Fruit fly (Drosophila melanogaster): ENCODE data around the gene CG32706.
"Not testable (repeated sequence)": the region's sequence is repeated elsewhere in the genome, so short reads cannot be mapped to it uniquely, and the experiment has no call there.

Gene CG32706

dm6 chrX:9063425-9063824, 23.5 kb upstream of the CG32706 start:
- no peak for TF ChIP-seq CTCF (optimal IDR thresholded peaks at IDR 0.05)
- TF ChIP-seq CG8478 (optimal IDR thresholded peaks at IDR 0.05): no peak

- TF ChIP-seq CTCF (optimal IDR thresholded peaks at IDR 0.05): no peak
- TF ChIP-seq CG8478 (optimal IDR thresholded peaks at IDR 0.05): no peak
Observed at dm6 chrX:9064029-9064428, 22.9 kb upstream of the CG32706 start.

dm6 chrX:9066802-9067489, 20.0 kb upstream of the CG32706 start:
- TF ChIP-seq CG8478 (optimal IDR thresholded peaks at IDR 0.05) (no peak), CTCF (optimal IDR thresholded peaks at IDR 0.05) (no peak)

dm6 chrX:9067754-9068477, 19.0 kb upstream of the CG32706 start, which contains the start of gene CG15365:
Gene CG15365, minus strand, starts transcription at chrX:9067983.
- TF ChIP-seq CG8478 (optimal IDR thresholded peaks at IDR 0.05): no peak
- no peak for TF ChIP-seq CTCF (optimal IDR thresholded peaks at IDR 0.05)

dm6 chrX:9068822-9069221, 18.1 kb upstream of the CG32706 start:
- TF ChIP-seq CTCF (optimal IDR thresholded peaks at IDR 0.05) (no peak), CG8478 (optimal IDR thresholded peaks at IDR 0.05) (no peak)

- no peak for TF ChIP-seq CG8478 (optimal IDR thresholded peaks at IDR 0.05)
- no peak for TF ChIP-seq CTCF (optimal IDR thresholded peaks at IDR 0.05)
Observed at dm6 chrX:9071308-9071707, 15.6 kb upstream of the CG32706 start, which contains the start of gene CG10970. Gene CG10970, minus strand, starts transcription at chrX:9071408.

dm6 chrX:9074040-9074439, 12.9 kb upstream of the CG32706 start:
- TF ChIP-seq CG8478 (optimal IDR thresholded peaks at IDR 0.05) (no peak), CTCF (optimal IDR thresholded peaks at IDR 0.05) (no peak)

- TF ChIP-seq CG8478 (optimal IDR thresholded peaks at IDR 0.05) (no peak), CTCF (optimal IDR thresholded peaks at IDR 0.05) (no peak)
Observed at dm6 chrX:9075641-9076324, 11.1 kb upstream of the CG32706 start.

dm6 chrX:9077558-9077957, 9.4 kb upstream of the CG32706 start:
- TF ChIP-seq CG8478 (optimal IDR thresholded peaks at IDR 0.05) (no peak), CTCF (optimal IDR thresholded peaks at IDR 0.05) (no peak)

dm6 chrX:9078263-9078662, 8.7 kb upstream of the CG32706 start, which contains the start of gene CG44325:
Gene CG44325, minus strand, starts transcription at chrX:9078499.
- TF ChIP-seq CTCF (optimal IDR thresholded peaks at IDR 0.05): no peak

- TF ChIP-seq CG8478 (optimal IDR thresholded peaks at IDR 0.05) (no peak), CTCF (optimal IDR thresholded peaks at IDR 0.05) (no peak)
Observed at dm6 chrX:9080962-9081361, 6.0 kb upstream of the CG32706 start, which contains the start of the genes CG7246 and HP1b. Gene CG7246, minus strand, starts transcription at chrX:9081057. Gene HP1b, plus strand, starts transcription at chrX:9081063.

- TF ChIP-seq CTCF (optimal IDR thresholded peaks at IDR 0.05) (no peak), CG8478 (optimal IDR thresholded peaks at IDR 0.05) (no peak)
Observed at dm6 chrX:9082600-9082999, 4.3 kb upstream of the CG32706 start, which contains the start of gene APC4. Gene APC4, plus strand, starts transcription at chrX:9082931.

dm6 chrX:9085726-9086125, 1.2 kb upstream of the CG32706 start, which contains the start of gene CG32708:
Gene CG32708, plus strand, starts transcription at chrX:9085932.
- TF ChIP-seq CTCF (optimal IDR thresholded peaks at IDR 0.05) (no peak), CG8478 (optimal IDR thresholded peaks at IDR 0.05) (no peak)

- not testable (repeated sequence) for TF ChIP-seq CG8478, CTCF (optimal IDR thresholded peaks at IDR 0.05)
Observed at dm6 chrX:9087920-9088417, 1.0 kb downstream of the CG32706 start, which contains the start of gene CG6999. Gene CG6999, plus strand, starts transcription at chrX:9088367.
